Worm (Caenorhabditis elegans): ENCODE results near the gene clec-153.

The clec-153 gene

DNA sequence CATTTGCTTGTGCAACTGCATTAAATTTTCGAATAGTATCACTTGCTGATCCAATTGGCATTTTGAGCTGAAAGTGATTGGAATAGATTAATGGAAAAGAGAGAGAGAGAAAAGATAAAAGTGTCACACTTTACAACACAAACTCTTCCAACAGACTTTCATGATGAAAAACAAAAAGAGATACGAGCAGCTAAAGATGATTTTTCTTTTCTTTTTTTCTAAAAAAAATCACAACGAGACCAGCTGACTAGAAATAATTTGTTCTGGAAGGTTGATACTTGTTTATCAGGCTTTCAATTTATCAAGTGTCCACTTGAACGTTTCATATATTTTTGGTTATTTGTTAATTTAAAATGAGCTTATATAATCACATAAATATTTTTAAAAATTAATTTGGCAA is 52.1 kb downstream of the clec-153 start (continued):
- no peak for TF ChIP-seq nhr-237 (tag; optimal IDR thresholded peaks at IDR 0.05)
- TF ChIP-seq fkh-8 (tag; optimal IDR thresholded peaks at IDR 0.05) = no peak
- TF ChIP-seq lin-15B (tag; optimal IDR thresholded peaks at IDR 0.05) = no peak

Data from whole organism, L1 larva.